Worm (Caenorhabditis elegans): Measurements from ENCODE around the gene T21H3.1.

The T21H3.1 gene

ce11 chrV:1158247-1158646, 18.3 kb upstream of the T21H3.1 start (continued):
- TF ChIP-seq efl-3 (GFP tag; optimal IDR thresholded peaks at IDR 0.05), result no peak
- peak; percentile 5 for TF ChIP-seq fkh-10 (GFP tag; optimal IDR thresholded peaks at IDR 0.05)

ce11 chrV:1160716-1161115, 15.8 kb upstream of the T21H3.1 start:
- no peak for TF ChIP-seq unc-86 (tag; optimal IDR thresholded peaks at IDR 0.05)
- TF ChIP-seq unc-30 (tag; optimal IDR thresholded peaks at IDR 0.05), result no peak
- no peak for TF ChIP-seq elt-2 (tag; optimal IDR thresholded peaks at IDR 0.05)
- TF ChIP-seq ztf-11 (tag; optimal IDR thresholded peaks at IDR 0.05), result no peak
- no peak for TF ChIP-seq irx-1 (tag; optimal IDR thresholded peaks at IDR 0.05)
- TF ChIP-seq lin-13 (GFP tag; optimal IDR thresholded peaks at IDR 0.05), result no peak
- TF ChIP-seq nhr-12 (tag; optimal IDR thresholded peaks at IDR 0.05), result no peak
- TF ChIP-seq efl-3 (GFP tag; optimal IDR thresholded peaks at IDR 0.05), result no peak
- no peak for TF ChIP-seq nhr-90 (tag; optimal IDR thresholded peaks at IDR 0.05; ENCODE audit: poor library complexity)
- TF ChIP-seq C16A3.4 (tag; optimal IDR thresholded peaks at IDR 0.05), result no peak
- no peak for TF ChIP-seq pqm-1 (tag; optimal IDR thresholded peaks at IDR 0.05)
- TF ChIP-seq nhr-84 (tag; optimal IDR thresholded peaks at IDR 0.05), result no peak
- TF ChIP-seq hlh-4 (tag; optimal IDR thresholded peaks at IDR 0.05), result no peak
- TF ChIP-seq lsy-2 (tag; optimal IDR thresholded peaks at IDR 0.05), result no peak
- TF ChIP-seq ets-5 (GFP tag; IDR thresholded peaks at IDR 0.05), result no peak
- TF ChIP-seq elt-3 (tag; optimal IDR thresholded peaks at IDR 0.05), result no peak
- no peak for TF ChIP-seq ceh-63 (GFP tag; optimal IDR thresholded peaks at IDR 0.05)
- TF ChIP-seq nhr-77 (tag; optimal IDR thresholded peaks at IDR 0.05), result no peak

DNA sequence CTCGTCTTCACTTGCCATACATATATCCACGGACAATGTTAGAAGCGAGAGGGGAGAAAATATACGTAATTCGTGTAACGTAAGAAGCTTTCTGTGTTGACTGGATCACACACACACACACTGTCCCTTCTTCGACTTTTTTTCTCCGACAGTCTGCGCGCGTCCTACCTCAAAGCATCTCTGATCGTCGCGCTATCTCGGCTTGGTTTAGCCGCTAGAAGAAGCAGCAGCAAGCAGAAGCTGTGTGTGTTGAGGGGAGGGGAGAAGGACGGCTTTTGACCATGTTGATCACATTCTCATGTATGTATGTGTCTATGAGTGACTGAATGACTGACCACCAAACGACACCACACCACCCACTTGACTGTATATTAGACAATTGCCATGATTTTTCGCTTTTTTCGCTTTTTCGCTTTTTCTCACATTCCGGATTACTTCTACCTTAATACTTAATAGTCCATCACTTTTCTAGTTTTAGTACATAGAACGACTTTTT, 12.3 kb upstream of the T21H3.1 start, which contains the start of gene T21H3.5:
Gene T21H3.5, minus strand, starts transcription at position 98 of the 496 bp plus-strand sequence.
- no peak for TF ChIP-seq irx-1 (tag; optimal IDR thresholded peaks at IDR 0.05)
- peak; percentile 33 for TF ChIP-seq blmp-1 (tag; optimal IDR thresholded peaks at IDR 0.05)

DNA sequence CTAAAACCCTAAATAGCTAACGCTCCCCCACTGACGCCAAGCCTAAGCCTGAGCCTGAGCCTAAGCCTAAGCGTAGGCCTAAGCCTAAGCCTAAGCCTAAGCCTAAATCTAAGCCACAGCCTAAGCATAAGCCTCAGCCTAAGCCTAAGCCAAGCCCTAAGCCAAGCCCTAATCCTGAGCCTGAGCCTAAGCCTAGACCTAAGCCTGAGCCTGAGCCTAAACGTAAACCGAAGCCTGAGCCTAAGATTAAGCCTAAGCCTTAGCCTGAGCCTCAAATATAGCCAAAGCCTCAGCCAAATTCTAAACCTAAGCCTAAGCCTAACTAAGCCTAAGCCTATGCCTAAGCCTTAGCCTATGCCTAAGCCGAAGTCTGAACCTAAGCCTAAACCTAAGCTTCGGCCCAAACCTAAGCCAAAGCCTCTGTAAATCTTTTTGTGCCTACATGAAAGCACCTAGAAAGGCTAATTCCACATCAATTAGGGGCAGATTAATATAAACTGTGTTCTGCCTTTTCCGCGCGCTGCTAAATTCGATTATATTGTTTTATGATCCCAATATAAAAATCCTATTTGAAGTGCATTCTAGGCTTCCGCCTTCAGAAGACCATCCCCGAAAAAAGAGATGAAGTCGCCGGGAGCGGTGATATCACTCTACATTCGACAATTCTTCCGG, 11.3 kb upstream of the T21H3.1 start, which contains the start of gene ptr-16:
Gene ptr-16, plus strand, starts transcription at position 622 of the 672 bp plus-strand sequence.
- TF ChIP-seq alr-1 (tag; optimal IDR thresholded peaks at IDR 0.05; ENCODE audit: borderline replicate concordance), result no peak
- TF ChIP-seq sup-37 (GFP tag; optimal IDR thresholded peaks at IDR 0.05), result no peak
- TF ChIP-seq unc-62 (GFP tag; optimal IDR thresholded peaks at IDR 0.05), result no peak
- TF ChIP-seq ces-1 (GFP tag; optimal IDR thresholded peaks at IDR 0.05), result no peak
- no peak for TF ChIP-seq elt-2 (tag; optimal IDR thresholded peaks at IDR 0.05)
- no peak for TF ChIP-seq C34B4.2 (tag; optimal IDR thresholded peaks at IDR 0.05)
- no peak for TF ChIP-seq vab-15 (tag; optimal IDR thresholded peaks at IDR 0.05)
- TF ChIP-seq tlp-1 (tag; optimal IDR thresholded peaks at IDR 0.05), result no peak
- no peak for TF ChIP-seq rnt-1 (tag; optimal IDR thresholded peaks at IDR 0.05)
- no peak for TF ChIP-seq ceh-90 (tag; optimal IDR thresholded peaks at IDR 0.05)
- TF ChIP-seq C04F5.9 (tag; optimal IDR thresholded peaks at IDR 0.05), result no peak
- TF ChIP-seq sptf-1 (tag; optimal IDR thresholded peaks at IDR 0.05), result no peak
- no peak for TF ChIP-seq pax-3 (tag; optimal IDR thresholded peaks at IDR 0.05)
- TF ChIP-seq nhr-47 (tag; optimal IDR thresholded peaks at IDR 0.05), result no peak
- no peak for TF ChIP-seq elt-3 (tag; optimal IDR thresholded peaks at IDR 0.05)
- no peak for TF ChIP-seq dpl-1 (GFP tag; optimal IDR thresholded peaks at IDR 0.05)
- TF ChIP-seq ets-5 (GFP tag; IDR thresholded peaks at IDR 0.05), result no peak
- no peak for TF ChIP-seq ceh-82 (tag; optimal IDR thresholded peaks at IDR 0.05)
- no peak for TF ChIP-seq nhr-20 (tag; optimal IDR thresholded peaks at IDR 0.05)
- TF ChIP-seq fos-1 (tag; optimal IDR thresholded peaks at IDR 0.05), result no peak

Measured in whole organism, L1 larva.